Fruit fly (Drosophila melanogaster) whole organism, embryonic: Measurements from ENCODE around the gene CG3726.
A peak's percentile ranks its signal among the peaks of the same experiment; 100 is the strongest.

Experiments
- CG9609 ChIP-seq: fragments of 200-800 bp; sonication (Bioruptor generic); optimal IDR thresholded peaks from 3 replicates; lab custom pipeline; 2016; ENCODE audit warnings: missing biosample characterization, missing genetic modification characterization
- Hand ChIP-seq: fragments of 200-800 bp; sonication (Bioruptor generic); optimal IDR thresholded peaks from 2 replicates; lab custom pipeline; 2017; ENCODE audit warnings: mild to moderate bottlenecking, missing biosample characterization, missing genetic modification reagents, missing genetic modification characterization
- NC2β ChIP-seq: fragments of 200-800 bp; sonication (Bioruptor generic); optimal IDR thresholded peaks from 2 replicates; lab custom pipeline; 2016; ENCODE audit warnings: missing biosample characterization, missing genetic modification characterization
- Opbp ChIP-seq: fragments of 200-800 bp; sonication (Bioruptor generic); IDR thresholded peaks from 3 replicates; pipeline ENCODE4 v1.3.6; 2022; ENCODE audit warnings: missing biosample characterization, missing genetic modification characterization; ENCODE audit not compliant: partially characterized antibody
- Rfx ChIP-seq: fragments of 200-800 bp; sonication (Bioruptor generic); IDR thresholded peaks from 2 replicates; pipeline ENCODE4 v1.3.6; 2022; ENCODE audit warnings: missing biosample characterization, missing genetic modification characterization
- ato ChIP-seq: fragments of 200-800 bp; sonication (Bioruptor generic); IDR thresholded peaks from 2 replicates; pipeline ENCODE4 v1.3.6; 2022; ENCODE audit warnings: missing biosample characterization, missing genetic modification characterization; ENCODE audit not compliant: partially characterized antibody
- eyg ChIP-seq: fragments of 200-800 bp; sonication (Bioruptor generic); optimal IDR thresholded peaks from 3 replicates; lab custom pipeline; 2016; ENCODE audit warnings: missing biosample characterization, missing genetic modification characterization
- fd3F ChIP-seq: fragments of 200-800 bp; sonication (Bioruptor generic); optimal IDR thresholded peaks from 2 replicates; lab custom pipeline; 2018; ENCODE audit warnings: missing biosample characterization, mild to moderate bottlenecking, missing genetic modification characterization, moderate library complexity
- grau ChIP-seq: fragments of 200-800 bp; optimal IDR thresholded peaks from 3 replicates; lab custom pipeline; 2019; ENCODE audit warnings: missing biosample characterization, mild to moderate bottlenecking, missing genetic modification characterization, moderate library complexity
- lola ChIP-seq, 3 experiments: fragments of >200 bp in 2 of 3; fragments of 200-800 bp in 1 of 3; sonication (Bioruptor generic) in 1 of 3; optimal IDR thresholded peaks; 2 replicates each; lab custom pipeline; 2017 to 2019; ENCODE audit warnings: missing biosample characterization in 3 of 3, missing genetic modification characterization in 3 of 3, mild to moderate bottlenecking in 1 of 3, moderate library complexity in 1 of 3
- seq ChIP-seq: fragments of 200-800 bp; sonication (Bioruptor generic); IDR thresholded peaks from 2 replicates; pipeline ENCODE4 v1.3.6; 2022; ENCODE audit warnings: missing biosample characterization, missing genetic modification characterization
- zfh2 ChIP-seq: fragments of 200-800 bp; sonication (Bioruptor generic); optimal IDR thresholded peaks from 2 replicates; lab custom pipeline; 2016; ENCODE audit warnings: missing biosample characterization, missing genetic modification characterization

dm6 chrX:5880139-5880924 lies 36.6 kb upstream of the CG3726 start:
- TF ChIP-seq CG9609: peak; percentile 28
- TF ChIP-seq grau (tag; lab: Kevin White, UChicago): peak; percentile 98
- peak; percentile 47; the same call in 1 of the 2 replicates for TF ChIP-seq seq
- peak in 1 of 3 experiments; percentile 37 for TF ChIP-seq lola (GFP tag; optimal IDR thresholded peaks at IDR 0.05; lab: Kevin White, UChicago)
- no peak for TF ChIP-seq ato
- TF ChIP-seq Hand (GFP tag; lab: Kevin White, UChicago): no peak
- TF ChIP-seq zfh2 (GFP tag; lab: Kevin White, UChicago): peak; percentile 47
- no peak for TF ChIP-seq eyg (GFP tag; lab: Kevin White, UChicago)
- TF ChIP-seq Opbp (GFP tag; lab: Robert Waterston, UW): no peak
- TF ChIP-seq Rfx (GFP tag; lab: Robert Waterston, UW): peak; percentile 72
- TF ChIP-seq NC2β (GFP tag; lab: Kevin White, UChicago): no peak
- TF ChIP-seq fd3F (GFP tag; lab: Kevin White, UChicago): no peak
